Worm (Caenorhabditis elegans) whole organism, L2 larva: ENCODE data around the gene pigw-1.

Experiments used
- C34F6.9 ChIP-seq: fragments of 150-350 bp; optimal IDR thresholded peaks from 2 replicates; lab custom pipeline; 2014; ENCODE audit warnings: missing biosample characterization, missing genetic modification characterization
- F13H6.1 ChIP-seq: sonication (generic microtip); optimal IDR thresholded peaks from 2 replicates; lab custom pipeline; 2016; ENCODE audit warnings: missing genetic modification characterization, missing compliant biosample characterization
- Y55F3AM.14 ChIP-seq: fragments of 200-800 bp; sonication (Bioruptor generic); optimal IDR thresholded peaks from 2 replicates; lab custom pipeline; 2018; ENCODE audit warnings: mild to moderate bottlenecking, missing genetic modification characterization, missing compliant biosample characterization
- alr-1 ChIP-seq: fragments of 150-350 bp; optimal IDR thresholded peaks from 2 replicates; lab custom pipeline; 2014; ENCODE audit warnings: missing biosample characterization, missing genetic modification characterization
- aly-2 ChIP-seq: fragments of 150-350 bp; optimal IDR thresholded peaks from 2 replicates; lab custom pipeline; 2014; ENCODE audit warnings: missing biosample characterization, missing genetic modification characterization
- ama-1 ChIP-seq: fragments of 150-350 bp; optimal IDR thresholded peaks from 2 replicates; lab custom pipeline; 2018; ENCODE audit warnings: inconsistent platforms
- blmp-1 ChIP-seq: sonication (generic microtip); optimal IDR thresholded peaks from 2 replicates; lab custom pipeline; 2017; ENCODE audit warnings: missing genetic modification characterization, mild to moderate bottlenecking, missing compliant biosample characterization, antibody characterized with exemption, moderate library complexity; ENCODE audit not compliant: insufficient read depth
- ceh-16 ChIP-seq: fragments of 150-350 bp; optimal IDR thresholded peaks from 2 replicates; lab custom pipeline; 2014; ENCODE audit warnings: missing biosample characterization, missing genetic modification characterization
- crh-2 ChIP-seq: sonication (generic microtip); optimal IDR thresholded peaks from 2 replicates; lab custom pipeline; 2017; ENCODE audit warnings: missing biosample characterization, missing genetic modification characterization
- dmd-4 ChIP-seq: sonication (generic microtip); optimal IDR thresholded peaks from 2 replicates; lab custom pipeline; 2017; ENCODE audit warnings: missing biosample characterization, missing genetic modification characterization
- egl-27 ChIP-seq: sonication (generic microtip); optimal IDR thresholded peaks from 3 replicates; lab custom pipeline; 2017; ENCODE audit warnings: missing biosample characterization, missing genetic modification reagents, missing genetic modification characterization
- elt-3 ChIP-seq: sonication (generic microtip); optimal IDR thresholded peaks from 2 replicates; lab custom pipeline; 2017; ENCODE audit warnings: missing biosample characterization, missing genetic modification characterization
- gmeb-1 ChIP-seq: fragments of 150-350 bp; optimal IDR thresholded peaks from 2 replicates; lab custom pipeline; 2014; ENCODE audit warnings: missing biosample characterization, missing genetic modification characterization
- lin-11 ChIP-seq: fragments of 150-350 bp; sonication (generic microtip); optimal IDR thresholded peaks from 2 replicates; lab custom pipeline; 2014; ENCODE audit warnings: missing biosample characterization, missing genetic modification characterization, inconsistent platforms, mixed read lengths
- lin-13 ChIP-seq: fragments of 150-350 bp; optimal IDR thresholded peaks from 2 replicates; lab custom pipeline; 2014; ENCODE audit warnings: missing biosample characterization, missing genetic modification reagents, missing genetic modification characterization
- lin-39 ChIP-seq: fragments of 150-350 bp; optimal IDR thresholded peaks from 2 replicates; lab custom pipeline; 2014; ENCODE audit warnings: missing biosample characterization, missing genetic modification reagents, missing genetic modification characterization
- lsy-2 ChIP-seq, 2 experiments: fragments of 150-350 bp in 1 of 2; sonication (generic microtip) in 1 of 2; optimal IDR thresholded peaks; 2 replicates each; lab custom pipeline; 2014 to 2017; ENCODE audit warnings: missing biosample characterization in 2 of 2, missing genetic modification characterization in 2 of 2
- mbf-1 ChIP-seq: sonication (generic microtip); optimal IDR thresholded peaks from 2 replicates; lab custom pipeline; 2017; ENCODE audit warnings: missing biosample characterization, missing genetic modification characterization
- nhr-10 ChIP-seq: sonication (generic microtip); optimal IDR thresholded peaks from 2 replicates; lab custom pipeline; 2017; ENCODE audit warnings: missing biosample characterization, missing genetic modification characterization
- nhr-11 ChIP-seq: fragments of 150-350 bp; optimal IDR thresholded peaks from 2 replicates; lab custom pipeline; 2014; ENCODE audit warnings: missing biosample characterization, missing genetic modification characterization
- nhr-129 ChIP-seq: fragments of 150-350 bp; optimal IDR thresholded peaks from 2 replicates; lab custom pipeline; 2014; ENCODE audit warnings: missing biosample characterization, missing genetic modification characterization
- nhr-23 ChIP-seq: fragments of 150-350 bp; optimal IDR thresholded peaks from 2 replicates; lab custom pipeline; 2014; ENCODE audit warnings: missing biosample characterization, missing genetic modification reagents, missing genetic modification characterization
- nhr-237 ChIP-seq: fragments of 150-350 bp; optimal IDR thresholded peaks from 2 replicates; lab custom pipeline; 2014; ENCODE audit warnings: missing biosample characterization, missing genetic modification characterization
- nhr-25 ChIP-seq: fragments of 150-350 bp; sonication (generic microtip); optimal IDR thresholded peaks from 3 replicates; lab custom pipeline; 2014; ENCODE audit warnings: missing biosample characterization, missing genetic modification characterization
- nhr-6 ChIP-seq: fragments of 150-350 bp; optimal IDR thresholded peaks from 2 replicates; lab custom pipeline; 2014; ENCODE audit warnings: missing biosample characterization, missing genetic modification characterization
- nhr-77 ChIP-seq: fragments of 150-350 bp; optimal IDR thresholded peaks from 2 replicates; lab custom pipeline; 2014; ENCODE audit warnings: missing biosample characterization, missing genetic modification characterization
- peb-1 ChIP-seq: fragments of 150-350 bp; optimal IDR thresholded peaks from 2 replicates; lab custom pipeline; 2014; ENCODE audit warnings: missing biosample characterization, missing genetic modification characterization
- sem-4 ChIP-seq: fragments of 150-350 bp; optimal IDR thresholded peaks from 2 replicates; lab custom pipeline; 2014; ENCODE audit warnings: missing biosample characterization, missing genetic modification reagents, missing genetic modification characterization
- skn-1 ChIP-seq: sonication (generic microtip); optimal IDR thresholded peaks from 2 replicates; lab custom pipeline; 2017; ENCODE audit warnings: missing biosample characterization, missing genetic modification characterization
- sma-3 ChIP-seq: sonication (generic microtip); optimal IDR thresholded peaks from 2 replicates; lab custom pipeline; 2016; ENCODE audit warnings: missing genetic modification reagents, missing genetic modification characterization, missing compliant biosample characterization
- unc-39 ChIP-seq: fragments of 150-350 bp; optimal IDR thresholded peaks from 2 replicates; lab custom pipeline; 2014; ENCODE audit warnings: missing biosample characterization, missing genetic modification characterization
- zag-1 ChIP-seq: fragments of 150-350 bp; optimal IDR thresholded peaks from 2 replicates; lab custom pipeline; 2014; ENCODE audit warnings: missing biosample characterization, missing genetic modification characterization
- ztf-1 ChIP-seq: fragments of 200-800 bp; sonication (Bioruptor generic); conservative IDR thresholded peaks from 2 replicates; pipeline ENCODE4 v1.3.6; 2022; ENCODE audit warnings: missing genetic modification characterization, missing compliant biosample characterization
- ztf-4 ChIP-seq: fragments of 150-350 bp; optimal IDR thresholded peaks from 2 replicates; lab custom pipeline; 2014; ENCODE audit warnings: missing biosample characterization, missing genetic modification characterization

pigw-1 gene

ce11 chrII:2871816-2872215, 12.9 kb downstream of the pigw-1 start, which contains the start of gene Y110A2AL.10:
Y110A2AL.10 (minus strand) TSS chrII:2871916.
- TF ChIP-seq C34F6.9: no peak
- no peak for TF ChIP-seq lin-11 (tag; lab: Kevin White, UChicago)
- TF ChIP-seq ama-1 (lab: Kevin White, UChicago): no peak
- TF ChIP-seq lsy-2 (tag; optimal IDR thresholded peaks at IDR 0.05; lab: Kevin White, UChicago): no peak
- TF ChIP-seq peb-1 (tag; lab: Kevin White, UChicago): no peak
- no peak for TF ChIP-seq sem-4
- TF ChIP-seq blmp-1 (tag; lab: Kevin White, UChicago): no peak
- no peak for TF ChIP-seq nhr-25 (tag; lab: Kevin White, UChicago)
- no peak for TF ChIP-seq F13H6.1 (tag; lab: Kevin White, UChicago)
- no peak for TF ChIP-seq crh-2 (tag; lab: Kevin White, UChicago)
- no peak for TF ChIP-seq nhr-6 (tag; lab: Kevin White, UChicago)
- TF ChIP-seq aly-2 (tag; lab: Kevin White, UChicago): no peak
- TF ChIP-seq lin-39: no peak
- no peak for TF ChIP-seq nhr-23 (tag; lab: Kevin White, UChicago)
- TF ChIP-seq nhr-77 (tag; lab: Kevin White, UChicago): no peak
- TF ChIP-seq sma-3 (GFP tag; lab: Kevin White, UChicago): no peak
- TF ChIP-seq nhr-11 (tag; lab: Kevin White, UChicago): no peak
- TF ChIP-seq zag-1 (tag; lab: Kevin White, UChicago): no peak
- TF ChIP-seq, all 48 proteins: peak for 0

ce11 chrII:2867701-2868100, 17.0 kb downstream of the pigw-1 start, which contains the start of gene Y110A2AL.2:
Y110A2AL.2 (plus strand) TSS chrII:2868001.
- TF ChIP-seq lin-13 (GFP tag; lab: Kevin White, UChicago): no peak
- TF ChIP-seq, all 48 proteins: peak for 0

ce11 chrII:2866541-2867124, 18.1 kb downstream of the pigw-1 start, which contains the start of the genes Y110A2AL.9 and Y110A2AL.3:
Y110A2AL.9 (minus strand) TSS chrII:2866641.
Y110A2AL.3 (plus strand) TSS chrII:2867074.
- no peak for TF ChIP-seq alr-1 (tag; lab: Kevin White, UChicago)
- TF ChIP-seq unc-39: no peak
- TF ChIP-seq lin-13 (GFP tag; lab: Kevin White, UChicago): no peak
- TF ChIP-seq lin-11 (tag; lab: Kevin White, UChicago): no peak
- TF ChIP-seq ztf-4 (tag; lab: Kevin White, UChicago): no peak
- TF ChIP-seq nhr-237 (tag; lab: Kevin White, UChicago): no peak
- TF ChIP-seq ztf-1 (GFP tag; lab: Robert Waterston, UW): no peak
- no peak for TF ChIP-seq Y55F3AM.14 (GFP tag; lab: Kevin White, UChicago)
- no peak for TF ChIP-seq ceh-16 (tag; lab: Kevin White, UChicago)
- TF ChIP-seq nhr-25 (tag; lab: Kevin White, UChicago): no peak
- no peak for TF ChIP-seq dmd-4 (tag; lab: Kevin White, UChicago)
- no peak for TF ChIP-seq sem-4
- TF ChIP-seq lsy-2 (tag; optimal IDR thresholded peaks at IDR 0.05; lab: Kevin White, UChicago): no peak
- TF ChIP-seq sma-3 (GFP tag; lab: Kevin White, UChicago): no peak
- no peak for TF ChIP-seq C34F6.9
- TF ChIP-seq crh-2 (tag; lab: Kevin White, UChicago): no peak
- no peak for TF ChIP-seq elt-3 (tag; lab: Kevin White, UChicago)
- TF ChIP-seq F13H6.1 (tag; lab: Kevin White, UChicago): no peak
- TF ChIP-seq nhr-11 (tag; lab: Kevin White, UChicago): no peak
- no peak for TF ChIP-seq skn-1

- no peak for TF ChIP-seq C34F6.9
- TF ChIP-seq lsy-2 (tag; optimal IDR thresholded peaks at IDR 0.05; lab: Kevin White, UChicago): no peak
- no peak for TF ChIP-seq mbf-1
- no peak for TF ChIP-seq nhr-6 (tag; lab: Kevin White, UChicago)
Observed at ce11 chrII:2865355-2865754, 19.4 kb downstream of the pigw-1 start.

- TF ChIP-seq nhr-129 (tag; lab: Kevin White, UChicago): no peak
- no peak for TF ChIP-seq mbf-1
- no peak for TF ChIP-seq dmd-4 (tag; lab: Kevin White, UChicago)
- TF ChIP-seq egl-27: no peak
- no peak for TF ChIP-seq elt-3 (tag; lab: Kevin White, UChicago)
- no peak for TF ChIP-seq nhr-10 (tag; lab: Kevin White, UChicago)
- no peak for TF ChIP-seq ztf-4 (tag; lab: Kevin White, UChicago)
- no peak for TF ChIP-seq sma-3 (GFP tag; lab: Kevin White, UChicago)
- TF ChIP-seq crh-2 (tag; lab: Kevin White, UChicago): no peak
- TF ChIP-seq zag-1 (tag; lab: Kevin White, UChicago): no peak
- no peak for TF ChIP-seq ceh-16 (tag; lab: Kevin White, UChicago)
- no peak for TF ChIP-seq nhr-77 (tag; lab: Kevin White, UChicago)
- no peak for TF ChIP-seq gmeb-1 (tag; lab: Kevin White, UChicago)
Observed at ce11 chrII:2864229-2864628, 20.5 kb downstream of the pigw-1 start, which contains the start of gene Y110A2AL.5. Y110A2AL.5 (plus strand) TSS chrII:2864529.
